Worm (Caenorhabditis elegans) whole organism, early embryonic: ENCODE results near the gene spp-21.

Source experiments
- ceh-36 ChIP-seq: sonication (generic microtip); optimal IDR thresholded peaks from 2 replicates; lab custom pipeline; 2016; ENCODE audit warnings: missing genetic modification characterization, inconsistent platforms, missing compliant biosample characterization
- flt-1 ChIP-seq: fragments of 200-800 bp; sonication (Bioruptor generic); IDR thresholded peaks from 2 replicates; pipeline ENCODE4 v1.3.6; 2022; ENCODE audit warnings: missing genetic modification characterization, missing compliant biosample characterization
- tbx-37 ChIP-seq: fragments of 200-800 bp; sonication (Bioruptor generic); conservative IDR thresholded peaks from 2 replicates; pipeline ENCODE4 v1.3.6; 2022; ENCODE audit warnings: missing genetic modification reagents, missing genetic modification characterization, missing compliant biosample characterization

ce11 chrX:11489830-11490229 is at the start of gene spp-21:
- TF ChIP-seq flt-1 (GFP tag; lab: Robert Waterston, UW) = no peak
- TF ChIP-seq ceh-36 (tag; lab: Kevin White, UChicago) = no peak
- no peak for TF ChIP-seq tbx-37
